Worm (Caenorhabditis elegans) whole organism, early embryonic: Measurements from ENCODE around the gene K09C6.9.
"Not testable (repeated sequence)": the region's sequence is repeated elsewhere in the genome, so short reads cannot be mapped to it uniquely, and the experiment has no call there.

Experiments used
- aly-1 ChIP-seq: sonication (generic microtip); optimal IDR thresholded peaks from 2 replicates; lab custom pipeline; 2016; ENCODE audit warnings: missing genetic modification characterization, missing compliant biosample characterization
- ama-1 ChIP-seq: fragments of 150-350 bp; optimal IDR thresholded peaks from 2 replicates; lab custom pipeline; 2014
- ceh-36 ChIP-seq: sonication (generic microtip); optimal IDR thresholded peaks from 2 replicates; lab custom pipeline; 2016; ENCODE audit warnings: missing genetic modification characterization, inconsistent platforms, missing compliant biosample characterization
- hmbx-1 ChIP-seq: sonication (generic microtip); optimal IDR thresholded peaks from 2 replicates; lab custom pipeline; 2016; ENCODE audit warnings: mild to moderate bottlenecking, missing genetic modification characterization, missing compliant biosample characterization
- scrt-1 ChIP-seq: fragments of 200-800 bp; sonication (Bioruptor generic); IDR thresholded peaks from 2 replicates; pipeline ENCODE4 v1.3.6; 2022; ENCODE audit warnings: missing genetic modification characterization, missing compliant biosample characterization

DNA sequence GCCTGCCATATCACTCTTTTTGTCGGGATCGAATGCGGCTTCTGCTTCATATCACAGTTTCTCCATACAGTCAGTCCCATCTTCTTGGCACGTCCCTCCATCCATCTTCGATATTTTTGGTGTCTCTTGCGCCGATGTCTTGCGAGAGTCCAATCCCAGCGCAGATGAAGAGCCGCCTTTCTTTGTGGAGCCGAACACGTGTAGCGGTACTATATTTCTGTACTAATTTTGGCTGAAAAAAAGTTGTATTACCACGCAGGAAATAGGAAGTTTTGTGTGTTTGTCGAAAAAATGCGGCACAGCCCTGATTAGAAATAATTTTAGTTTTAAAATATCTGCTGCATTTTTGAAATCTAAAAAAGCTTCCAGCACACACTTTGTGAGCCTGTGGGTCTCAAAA, 11.7 kb downstream of the K09C6.9 start, which contains the start of gene K09C6.8:
- not testable (repeated sequence) for TF ChIP-seq scrt-1 (GFP tag; lab: Robert Waterston, UW); ama-1 (lab: Kevin White, UChicago); ceh-36 (tag; lab: Kevin White, UChicago); hmbx-1 (tag; lab: Kevin White, UChicago); aly-1
